Fruit fly (Drosophila melanogaster): ENCODE results near the gene CG2145.

The CG2145 gene

DNA sequence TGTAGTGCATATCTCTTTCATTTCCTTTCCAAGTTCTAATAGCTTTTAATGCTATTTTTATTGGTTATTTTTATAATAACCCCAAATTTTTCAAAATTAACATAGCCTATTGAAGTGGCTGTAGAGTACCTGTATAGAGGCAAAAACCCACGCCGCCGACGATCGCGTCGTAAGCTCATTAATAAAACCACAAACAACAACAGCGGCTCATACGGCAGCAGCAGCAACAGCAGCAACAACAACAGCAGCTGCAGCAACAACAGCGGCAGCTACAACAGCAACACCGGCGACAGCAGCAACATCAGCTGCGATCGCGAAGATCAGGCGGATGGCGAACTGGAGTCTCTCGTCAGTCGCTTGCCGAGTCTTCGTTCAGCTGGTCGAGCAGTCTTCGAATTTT, at the start of gene CG2145:
Gene CG2145 (plus strand): TSS at position 290 of the 400 bp plus-strand sequence.
- peak; percentile 40 for TF ChIP-seq CrebA (GFP tag; optimal IDR thresholded peaks at IDR 0.05; ENCODE audit: borderline replicate concordance)
- TF ChIP-seq h (GFP tag; optimal IDR thresholded peaks at IDR 0.05): peak; percentile 44
- peak; percentile 27 for TF ChIP-seq Hnf4 (GFP tag; optimal IDR thresholded peaks at IDR 0.05)
- no peak for TF ChIP-seq Vsx2 (GFP tag; optimal IDR thresholded peaks at IDR 0.05; ENCODE audit: partially characterized antibody)
- no peak for TF ChIP-seq dmrt93B (GFP tag; optimal IDR thresholded peaks at IDR 0.05)
- peak; percentile 56 for TF ChIP-seq woc (GFP tag; optimal IDR thresholded peaks at IDR 0.05)
- peak; percentile 62 for TF ChIP-seq Sp1 (GFP tag; optimal IDR thresholded peaks at IDR 0.05)
- no peak for TF ChIP-seq Mio (GFP tag; optimal IDR thresholded peaks at IDR 0.05)
- TF ChIP-seq CG32264 (GFP tag; optimal IDR thresholded peaks at IDR 0.05): peak; percentile 47
- peak; percentile 79 for TF ChIP-seq sage (GFP tag; optimal IDR thresholded peaks at IDR 0.05)
- TF ChIP-seq tai (GFP tag; optimal IDR thresholded peaks at IDR 0.05): no peak
- TF ChIP-seq dsf (GFP tag; optimal IDR thresholded peaks at IDR 0.05; ENCODE audit: borderline replicate concordance): no peak
- peak; percentile 8 for TF ChIP-seq Jra (GFP tag; optimal IDR thresholded peaks at IDR 0.05)
- no peak for TF ChIP-seq N (GFP tag; optimal IDR thresholded peaks at IDR 0.05)
- peak; percentile 41 for TF ChIP-seq Rel (GFP tag; optimal IDR thresholded peaks at IDR 0.05)
- peak; percentile 81 for TF ChIP-seq Rel (tag; optimal IDR thresholded peaks at IDR 0.05)
- TF ChIP-seq Dif (GFP tag; optimal IDR thresholded peaks at IDR 0.05; ENCODE audit: partially characterized antibody): no peak
- peak; percentile 67 for TF ChIP-seq Dfd (GFP tag; optimal IDR thresholded peaks at IDR 0.05)
- TF ChIP-seq rgr (GFP tag; optimal IDR thresholded peaks at IDR 0.05): peak; percentile 14
- TF ChIP-seq brk (GFP tag; optimal IDR thresholded peaks at IDR 0.05): peak; percentile 60
- no peak for TF ChIP-seq CG9705 (GFP tag; optimal IDR thresholded peaks at IDR 0.05)
- TF ChIP-seq pan (optimal IDR thresholded peaks at IDR 0.05): no peak
- peak; percentile 34 for TF ChIP-seq OdsH (GFP tag; optimal IDR thresholded peaks at IDR 0.05)
- TF ChIP-seq br (GFP tag; optimal IDR thresholded peaks at IDR 0.05): peak; percentile 40
- peak; percentile 48 for TF ChIP-seq Hr83 (GFP tag; optimal IDR thresholded peaks at IDR 0.05; ENCODE audit: poor library complexity, severe bottlenecking)
- no peak for TF ChIP-seq dl (GFP tag; optimal IDR thresholded peaks at IDR 0.05; ENCODE audit: insufficient read depth in 1 of 2, partially characterized antibody in 2 of 2)
- peak; percentile 27 to 63 for TF ChIP-seq foxo (GFP tag; optimal IDR thresholded peaks at IDR 0.05)
- peak; percentile 35 for TF ChIP-seq fru (GFP tag; optimal IDR thresholded peaks at IDR 0.05)
- no peak for TF ChIP-seq Myc (optimal IDR thresholded peaks at IDR 0.05)
- no peak for TF ChIP-seq Hr78 (GFP tag; optimal IDR thresholded peaks at IDR 0.05)
- TF ChIP-seq HLH106 (tag; optimal IDR thresholded peaks at IDR 0.05): peak; percentile 4

DNA sequence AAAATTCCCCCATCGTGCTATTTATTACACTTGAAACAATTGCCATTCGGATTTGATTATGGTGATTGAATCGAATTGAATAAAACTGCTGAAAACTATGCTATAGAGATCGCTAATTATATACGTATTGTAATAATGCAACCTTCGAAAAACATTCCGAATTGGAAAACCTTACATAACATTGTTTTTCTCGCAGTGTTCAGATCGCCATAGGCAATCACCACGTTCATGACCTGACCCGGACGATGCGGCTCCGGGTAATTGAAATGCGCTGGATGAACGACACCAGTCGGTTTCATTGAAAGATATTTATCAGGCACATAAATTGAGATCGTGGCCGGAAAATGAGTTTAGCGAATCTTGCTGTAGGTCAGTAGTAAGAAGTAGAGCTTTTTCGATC, 44.4 kb upstream of the CG2145 start:
- no peak for TF ChIP-seq CG32264 (GFP tag; optimal IDR thresholded peaks at IDR 0.05)
- no peak for TF ChIP-seq Hnf4 (GFP tag; optimal IDR thresholded peaks at IDR 0.05)
- peak; percentile 13 for TF ChIP-seq h (GFP tag; optimal IDR thresholded peaks at IDR 0.05)
- no peak for TF ChIP-seq Rel (GFP tag; optimal IDR thresholded peaks at IDR 0.05)
- TF ChIP-seq Rel (tag; optimal IDR thresholded peaks at IDR 0.05): peak; percentile 8

DNA sequence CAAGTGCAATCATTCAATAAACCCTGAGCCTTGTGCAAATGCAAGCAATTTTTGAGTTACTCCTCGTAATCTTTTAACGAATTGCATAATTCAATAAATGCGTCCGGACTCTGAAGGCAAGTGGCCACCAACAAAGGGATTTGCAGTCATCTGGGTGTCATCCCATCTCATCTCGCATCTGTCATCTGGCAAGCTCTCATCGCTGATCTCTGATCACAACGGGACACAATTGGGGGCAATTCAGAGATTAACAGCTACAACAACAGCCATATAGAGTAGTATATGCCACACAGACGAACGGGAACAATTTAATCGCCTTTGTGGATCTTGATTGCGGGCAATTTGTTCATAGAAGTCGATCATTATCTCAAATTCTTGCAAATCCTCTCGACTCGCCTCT, 43.5 kb upstream of the CG2145 start:
- TF ChIP-seq CrebA (GFP tag; optimal IDR thresholded peaks at IDR 0.05; ENCODE audit: borderline replicate concordance): no peak
- TF ChIP-seq Rel (GFP tag; optimal IDR thresholded peaks at IDR 0.05): no peak
- no peak for TF ChIP-seq Rel (tag; optimal IDR thresholded peaks at IDR 0.05)
- TF ChIP-seq Myc (optimal IDR thresholded peaks at IDR 0.05): no peak
- no peak for TF ChIP-seq Dfd (GFP tag; optimal IDR thresholded peaks at IDR 0.05)
- TF ChIP-seq pan (optimal IDR thresholded peaks at IDR 0.05): no peak
- TF ChIP-seq Jra (GFP tag; optimal IDR thresholded peaks at IDR 0.05): no peak
- no peak for TF ChIP-seq sage (GFP tag; optimal IDR thresholded peaks at IDR 0.05)
- no peak for TF ChIP-seq dmrt93B (GFP tag; optimal IDR thresholded peaks at IDR 0.05)
- TF ChIP-seq CG32264 (GFP tag; optimal IDR thresholded peaks at IDR 0.05): no peak

dm6 chrX:10886418-10886817, 40.8 kb upstream of the CG2145 start:
- TF ChIP-seq br (GFP tag; optimal IDR thresholded peaks at IDR 0.05) (peak; percentile 21), Hr83 (GFP tag; optimal IDR thresholded peaks at IDR 0.05; ENCODE audit: poor library complexity, severe bottlenecking) (no peak), Hnf4 (GFP tag; optimal IDR thresholded peaks at IDR 0.05) (no peak), h (GFP tag; optimal IDR thresholded peaks at IDR 0.05) (peak; percentile 37), ey (GFP tag; optimal IDR thresholded peaks at IDR 0.05) (peak; percentile 18), sage (GFP tag; optimal IDR thresholded peaks at IDR 0.05) (no peak), GATAd (GFP tag; optimal IDR thresholded peaks at IDR 0.05) (no peak), brk (GFP tag; optimal IDR thresholded peaks at IDR 0.05) (no peak), fru (GFP tag; optimal IDR thresholded peaks at IDR 0.05) (peak; percentile 30), foxo (GFP tag; optimal IDR thresholded peaks at IDR 0.05) (peak in 1 of 2 experiments; percentile 46), dmrt93B (GFP tag; optimal IDR thresholded peaks at IDR 0.05) (no peak), Rel (GFP tag; optimal IDR thresholded peaks at IDR 0.05) (no peak), Rel (tag; optimal IDR thresholded peaks at IDR 0.05) (no peak), lola (GFP tag; optimal IDR thresholded peaks at IDR 0.05) (no peak), psq (GFP tag; optimal IDR thresholded peaks at IDR 0.05) (no peak), OdsH (GFP tag; optimal IDR thresholded peaks at IDR 0.05) (no peak), rgr (GFP tag; optimal IDR thresholded peaks at IDR 0.05) (peak; percentile 16)

Measured in whole organism, wandering third instar larva.